Worm (Caenorhabditis elegans) whole organism, young adult: ENCODE data around the gene Y97E10AR.3.

Experiments used
- B0035.1 ChIP-seq: sonication (generic microtip); optimal IDR thresholded peaks from 2 replicates; lab custom pipeline; 2016; ENCODE audit warnings: missing genetic modification characterization, mild to moderate bottlenecking, missing compliant biosample characterization, missing genotype, missing genetic modification reagents
- C17E4.6 ChIP-seq: fragments of 200-800 bp; sonication (Bioruptor generic); IDR thresholded peaks from 2 replicates; pipeline ENCODE4 v1.3.6; 2022; ENCODE audit warnings: missing genetic modification reagents, missing genetic modification characterization, missing compliant biosample characterization
- F37B4.10 ChIP-seq: fragments of 200-800 bp; sonication (Bioruptor generic); IDR thresholded peaks from 2 replicates; pipeline ENCODE4 v1.3.6; 2022; ENCODE audit warnings: missing genetic modification characterization, missing compliant biosample characterization
- F52B5.7 ChIP-seq: sonication (generic microtip); optimal IDR thresholded peaks from 2 replicates; lab custom pipeline; 2016; ENCODE audit warnings: mild to moderate bottlenecking, missing genetic modification characterization, missing compliant biosample characterization
- F55B11.4 ChIP-seq: sonication (generic microtip); optimal IDR thresholded peaks from 2 replicates; lab custom pipeline; 2016; ENCODE audit warnings: missing compliant biosample characterization, missing genetic modification characterization, borderline replicate concordance; ENCODE audit not compliant: insufficient read depth
- F57C9.4 ChIP-seq: sonication (generic microtip); optimal IDR thresholded peaks from 2 replicates; lab custom pipeline; 2017; ENCODE audit warnings: mild to moderate bottlenecking, missing genetic modification characterization, missing compliant biosample characterization
- Y53F4B.3 ChIP-seq: fragments of 200-800 bp; sonication (Bioruptor generic); IDR thresholded peaks from 2 replicates; pipeline ENCODE4 v1.3.6; 2022; ENCODE audit warnings: missing genetic modification reagents, missing genetic modification characterization, missing compliant biosample characterization
- Y79H2A.3 ChIP-seq: fragments of 200-800 bp; sonication (Bioruptor generic); conservative IDR thresholded peaks from 2 replicates; pipeline ENCODE4 v1.3.6; 2022; ENCODE audit warnings: missing genetic modification reagents, missing genetic modification characterization, missing compliant biosample characterization
- ZK185.1 ChIP-seq: sonication (generic microtip); optimal IDR thresholded peaks from 2 replicates; lab custom pipeline; 2016; ENCODE audit warnings: mild to moderate bottlenecking, missing genetic modification characterization, missing compliant biosample characterization; ENCODE audit not compliant: poor library complexity, severe bottlenecking
- ama-1 ChIP-seq, 3 experiments: fragments of 150-350 bp in 1 of 3; sonication (generic microtip) in 2 of 3; optimal IDR thresholded peaks; 2 replicates each; lab custom pipeline; 2014 to 2018; ENCODE audit warnings: missing biosample characterization in 2 of 3, missing genetic modification characterization in 2 of 3, missing genetic modification reagents in 2 of 3
- aptf-2 ChIP-seq: fragments of 200-800 bp; sonication (Bioruptor generic); conservative IDR thresholded peaks from 2 replicates; pipeline ENCODE4 v1.3.6; 2022; ENCODE audit warnings: missing genetic modification reagents, missing genetic modification characterization, missing compliant biosample characterization
- ccch-3 ChIP-seq: fragments of 200-800 bp; sonication (Bioruptor generic); optimal IDR thresholded peaks from 2 replicates; lab custom pipeline; 2018; ENCODE audit warnings: mild to moderate bottlenecking, missing genetic modification characterization, missing compliant biosample characterization
- cebp-2 ChIP-seq: fragments of 200-800 bp; sonication (Bioruptor generic); IDR thresholded peaks from 2 replicates; pipeline ENCODE4 v1.3.6; 2022; ENCODE audit warnings: missing genetic modification characterization, missing compliant biosample characterization
- chd-7 ChIP-seq: sonication (generic microtip); optimal IDR thresholded peaks from 2 replicates; lab custom pipeline; 2016; ENCODE audit warnings: mild to moderate bottlenecking, missing genetic modification characterization, moderate library complexity, missing compliant biosample characterization
- die-1 ChIP-seq: sonication (generic microtip); optimal IDR thresholded peaks from 2 replicates; lab custom pipeline; 2016; ENCODE audit warnings: missing genotype, mild to moderate bottlenecking, missing genetic modification characterization, missing compliant biosample characterization
- dox-1 ChIP-seq: fragments of 200-800 bp; sonication (Bioruptor generic); IDR thresholded peaks from 2 replicates; pipeline ENCODE4 v1.3.6; 2022; ENCODE audit warnings: missing genetic modification reagents, missing genetic modification characterization, missing compliant biosample characterization
- dpl-1 ChIP-seq: fragments of 150-350 bp; optimal IDR thresholded peaks from 2 replicates; lab custom pipeline; 2014; ENCODE audit warnings: missing biosample characterization, missing genetic modification reagents, missing genetic modification characterization
- egl-18 ChIP-seq: fragments of 200-800 bp; sonication (Bioruptor generic); IDR thresholded peaks from 2 replicates; pipeline ENCODE4 v1.3.6; 2022; ENCODE audit warnings: missing genetic modification reagents, missing genetic modification characterization, missing compliant biosample characterization
- ekl-4 ChIP-seq: fragments of 200-800 bp; sonication (Bioruptor generic); IDR thresholded peaks from 2 replicates; pipeline ENCODE4 v1.3.6; 2022; ENCODE audit warnings: missing genetic modification reagents, missing genetic modification characterization, missing compliant biosample characterization
- hrde-1 ChIP-seq: sonication (generic microtip); optimal IDR thresholded peaks from 2 replicates; lab custom pipeline; 2016; ENCODE audit warnings: missing genetic modification characterization, mild to moderate bottlenecking, missing compliant biosample characterization, moderate library complexity, missing genotype, missing genetic modification reagents, borderline replicate concordance
- hsf-1 ChIP-seq: fragments of 200-800 bp; sonication (Bioruptor generic); IDR thresholded peaks from 2 replicates; pipeline ENCODE4 v1.3.6; 2022; ENCODE audit warnings: missing genetic modification reagents, missing genetic modification characterization, missing compliant biosample characterization
- mcd-1 ChIP-seq: fragments of 200-800 bp; sonication (Bioruptor generic); IDR thresholded peaks from 2 replicates; pipeline ENCODE4 v1.3.6; 2022; ENCODE audit warnings: missing genetic modification reagents, missing genetic modification characterization, missing compliant biosample characterization
- nfya-2 ChIP-seq: fragments of 200-800 bp; sonication (Bioruptor generic); IDR thresholded peaks from 2 replicates; pipeline ENCODE4 v1.3.6; 2022; ENCODE audit warnings: missing genetic modification reagents, missing genetic modification characterization, missing compliant biosample characterization
- nfyb-1 ChIP-seq: fragments of 200-800 bp; sonication (Bioruptor generic); IDR thresholded peaks from 2 replicates; pipeline ENCODE4 v1.3.6; 2022; ENCODE audit warnings: missing genetic modification reagents, missing genetic modification characterization, missing compliant biosample characterization
- nhr-80 ChIP-seq: sonication (generic microtip); optimal IDR thresholded peaks from 2 replicates; lab custom pipeline; 2016; ENCODE audit warnings: missing genetic modification characterization, missing compliant biosample characterization
- nhr-90 ChIP-seq: sonication (generic microtip); optimal IDR thresholded peaks from 2 replicates; lab custom pipeline; 2016; ENCODE audit warnings: missing genotype, mild to moderate bottlenecking, missing genetic modification characterization, missing compliant biosample characterization
- pbrm-1 ChIP-seq: fragments of 200-800 bp; sonication (Bioruptor generic); IDR thresholded peaks from 2 replicates; pipeline ENCODE4 v1.3.6; 2022; ENCODE audit warnings: missing genetic modification reagents, missing genetic modification characterization, missing compliant biosample characterization
- rec-8 ChIP-seq, 2 experiments: sonication (generic microtip); optimal IDR thresholded peaks; 2 replicates each; lab custom pipeline; 2016; ENCODE audit warnings: mild to moderate bottlenecking in 2 of 2, missing genetic modification characterization in 2 of 2, missing genetic modification reagents in 2 of 2, missing genotype in 2 of 2, missing biosample characterization in 1 of 2, missing compliant biosample characterization in 1 of 2, moderate library complexity in 1 of 2
- repo-1 ChIP-seq: sonication (generic microtip); optimal IDR thresholded peaks from 2 replicates; lab custom pipeline; 2017; ENCODE audit warnings: mild to moderate bottlenecking, missing genetic modification characterization, missing compliant biosample characterization
- rpc-1 ChIP-seq, 2 experiments: fragments of 150-350 bp in 1 of 2; sonication (generic microtip) in 1 of 2; optimal IDR thresholded peaks; 2 replicates each; lab custom pipeline; 2014 to 2018; ENCODE audit warnings: missing biosample characterization in 1 of 2, missing genetic modification characterization in 1 of 2, missing genetic modification reagents in 1 of 2, missing genotype in 1 of 2
- sea-2 ChIP-seq: fragments of 200-800 bp; sonication (Bioruptor generic); IDR thresholded peaks from 2 replicates; pipeline ENCODE4 v1.3.6; 2022; ENCODE audit warnings: missing genetic modification characterization, missing compliant biosample characterization
- snpc-3.4 ChIP-seq: sonication (generic microtip); optimal IDR thresholded peaks from 2 replicates; lab custom pipeline; 2017; ENCODE audit warnings: missing genetic modification characterization, mild to moderate bottlenecking, missing compliant biosample characterization, antibody characterized with exemption, moderate library complexity, missing genotype, missing genetic modification reagents
- snpc-4 ChIP-seq, 5 experiments: fragments of 150-350 bp in 1 of 5; sonication (generic microtip) in 4 of 5; optimal IDR thresholded peaks; 2 replicates each; lab custom pipeline; 2014 to 2018; ENCODE audit warnings: missing genetic modification characterization in 5 of 5, missing biosample characterization in 3 of 5, antibody characterized with exemption in 2 of 5, mild to moderate bottlenecking in 2 of 5, missing compliant biosample characterization in 2 of 5, missing genotype in 2 of 5, moderate library complexity in 2 of 5, missing genetic modification reagents in 1 of 5
- somi-1 ChIP-seq: fragments of 200-800 bp; sonication (Bioruptor generic); optimal IDR thresholded peaks from 2 replicates; lab custom pipeline; 2018; ENCODE audit warnings: mild to moderate bottlenecking, missing genetic modification characterization, missing compliant biosample characterization
- ztf-26 ChIP-seq: sonication (generic microtip); optimal IDR thresholded peaks from 2 replicates; lab custom pipeline; 2017; ENCODE audit warnings: missing genetic modification characterization, missing compliant biosample characterization
- ztf-6 ChIP-seq: fragments of 200-800 bp; sonication (Bioruptor generic); IDR thresholded peaks from 2 replicates; pipeline ENCODE4 v1.3.6; 2022; ENCODE audit warnings: missing genetic modification reagents, missing genetic modification characterization, missing compliant biosample characterization

The Y97E10AR.3 gene

DNA sequence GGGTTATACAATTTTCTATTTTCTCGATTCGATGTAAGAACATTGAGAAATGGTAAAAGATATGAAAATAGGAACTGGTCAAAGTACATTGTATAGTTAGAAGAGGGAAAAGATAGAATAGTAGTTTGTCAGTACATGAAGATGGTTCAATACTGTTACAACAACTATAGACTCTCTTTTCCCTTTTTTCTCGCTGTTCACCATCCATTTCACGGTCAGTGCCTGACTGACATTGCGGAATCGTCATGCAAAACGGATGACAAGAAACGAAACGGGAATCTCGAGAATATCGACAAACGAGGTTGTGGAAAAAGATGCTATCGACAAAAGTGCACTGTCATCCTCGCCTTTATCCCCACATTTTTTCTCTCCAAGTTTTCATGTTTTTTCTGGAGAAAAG, 36.4 kb upstream of the Y97E10AR.3 start:
- TF ChIP-seq chd-7 (tag; lab: Kevin White, UChicago): no peak
- no peak for TF ChIP-seq repo-1
- TF ChIP-seq dpl-1 (GFP tag; lab: Kevin White, UChicago): no peak
- TF ChIP-seq aptf-2 (GFP tag; lab: Robert Waterston, UW): no peak
- no peak for TF ChIP-seq ZK185.1
- no peak for TF ChIP-seq F57C9.4 (tag; lab: Kevin White, UChicago)
- TF ChIP-seq sea-2 (GFP tag; lab: Robert Waterston, UW): no peak
- TF ChIP-seq cebp-2: no peak
- TF ChIP-seq pbrm-1 (GFP tag; lab: Robert Waterston, UW): no peak
- no peak for TF ChIP-seq nfyb-1 (GFP tag; lab: Robert Waterston, UW)
- TF ChIP-seq nhr-80 (tag; lab: Kevin White, UChicago): no peak
- no peak for TF ChIP-seq C17E4.6 (GFP tag; lab: Robert Waterston, UW)
- no peak for TF ChIP-seq snpc-4 (GFP tag; optimal IDR thresholded peaks at IDR 0.05; lab: Kevin White, UChicago)
- TF ChIP-seq snpc-4 (tag; optimal IDR thresholded peaks at IDR 0.05; lab: Kevin White, UChicago): no peak

DNA sequence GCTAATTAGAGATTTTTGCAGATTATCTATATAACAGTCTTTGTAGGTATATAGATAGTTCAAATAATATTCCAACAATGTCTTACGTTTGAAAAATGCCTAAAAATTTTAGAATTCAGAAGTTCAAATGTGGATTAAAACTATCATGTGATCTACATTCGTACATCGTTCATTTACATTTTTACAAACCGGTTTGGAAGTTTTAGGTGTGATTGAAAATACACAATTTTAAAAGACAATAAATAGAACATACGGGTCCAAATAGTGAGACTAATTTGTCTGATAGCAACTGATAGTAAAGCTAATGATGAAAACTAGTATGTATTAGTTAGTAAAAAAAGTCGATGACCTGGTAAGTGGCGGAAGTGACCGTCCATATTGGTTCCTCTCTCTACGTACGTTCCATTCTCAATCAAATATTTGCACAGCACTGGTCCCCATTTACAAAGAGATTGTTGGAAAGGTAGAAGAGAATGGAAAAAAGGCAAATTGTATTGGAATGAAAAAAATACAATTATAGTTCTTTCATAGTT, 34.1 kb upstream of the Y97E10AR.3 start:
- TF ChIP-seq ztf-26 (tag; lab: Kevin White, UChicago) (no peak), snpc-3.4 (tag; lab: Kevin White, UChicago) (no peak), F55B11.4 (no peak), F52B5.7 (no peak), nhr-90 (tag; lab: Kevin White, UChicago) (no peak), mcd-1 (GFP tag; lab: Robert Waterston, UW) (no peak), somi-1 (no peak), nfya-2 (no peak), hrde-1 (tag; lab: Kevin White, UChicago) (no peak), ztf-6 (GFP tag; lab: Robert Waterston, UW) (no peak), egl-18 (GFP tag; lab: Robert Waterston, UW) (no peak), F37B4.10 (no peak), Y79H2A.3 (GFP tag; lab: Robert Waterston, UW) (no peak)

DNA sequence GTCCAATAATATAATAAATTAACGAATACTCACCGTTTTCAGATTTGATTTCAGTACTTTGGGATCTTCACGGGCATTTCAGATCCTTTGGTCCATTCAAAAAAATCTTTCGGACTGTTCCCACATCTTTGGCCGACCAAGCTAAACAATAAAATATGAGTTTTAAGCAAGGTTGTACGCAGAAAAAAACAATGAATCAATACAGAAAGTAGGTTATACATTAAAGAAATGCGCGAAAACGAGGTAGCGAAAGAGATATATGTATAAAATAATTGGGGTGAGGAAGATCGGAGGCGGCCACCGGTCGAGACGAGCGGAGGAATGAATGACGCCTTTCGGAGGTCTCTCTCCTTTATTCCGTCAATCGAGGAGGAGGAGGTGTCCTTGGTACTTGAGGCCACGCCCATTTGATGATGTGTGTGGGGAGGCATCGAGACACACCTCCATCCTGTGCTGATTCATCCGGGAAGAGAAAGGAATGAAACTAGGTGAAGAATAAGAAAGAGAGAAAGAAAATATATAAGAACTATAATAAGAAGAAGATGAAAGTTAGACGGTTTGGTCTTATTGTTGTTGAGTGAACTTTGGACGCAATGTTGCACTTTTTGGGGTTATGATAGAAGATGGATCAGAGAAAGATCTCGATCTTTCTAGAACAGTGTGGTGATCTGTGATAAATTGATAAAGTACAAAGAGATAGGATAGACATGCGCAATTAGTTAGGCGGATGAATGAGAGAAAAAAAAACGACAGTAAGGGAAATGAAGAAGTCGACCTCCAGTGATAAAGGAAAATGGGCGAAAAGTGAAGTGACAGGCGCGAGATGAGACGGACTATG, 33.2 kb upstream of the Y97E10AR.3 start:
- no peak for TF ChIP-seq ekl-4 (GFP tag; lab: Robert Waterston, UW)
- no peak for TF ChIP-seq ccch-3
- TF ChIP-seq die-1 (tag; lab: Kevin White, UChicago): no peak
- TF ChIP-seq Y53F4B.3 (GFP tag; lab: Robert Waterston, UW): no peak
- no peak for TF ChIP-seq B0035.1 (tag; lab: Kevin White, UChicago)
- no peak for TF ChIP-seq egl-18 (GFP tag; lab: Robert Waterston, UW)
- peak; percentile 54 for TF ChIP-seq somi-1
- TF ChIP-seq hsf-1 (GFP tag; lab: Robert Waterston, UW): peak; percentile 89
- 0 out of 2 replicates have a peak, but pooled peaks have one; percentile 5 for TF ChIP-seq dox-1 (GFP tag; lab: Robert Waterston, UW)
- TF ChIP-seq rpc-1 (optimal IDR thresholded peaks at IDR 0.05; lab: Kevin White, UChicago): peak; percentile 38
- TF ChIP-seq rpc-1 (tag; optimal IDR thresholded peaks at IDR 0.05; lab: Kevin White, UChicago): no peak
- peak; percentile 86 for TF ChIP-seq ama-1 (optimal IDR thresholded peaks at IDR 0.05; lab: Kevin White, UChicago)
- TF ChIP-seq ama-1 (GFP tag; optimal IDR thresholded peaks at IDR 0.05; lab: Kevin White, UChicago): no peak
- no peak for TF ChIP-seq rec-8 (tag; optimal IDR thresholded peaks at IDR 0.05; lab: Kevin White, UChicago)
- TF ChIP-seq, all 124 proteins: peak for 5
